Fruit fly (Drosophila melanogaster) whole organism, embryonic: ENCODE measurements around the gene alphaTub84B.

Source experiments
- B-H2 ChIP-seq: fragments of 200-800 bp; sonication (Bioruptor generic); optimal IDR thresholded peaks from 2 replicates; lab custom pipeline; 2018; ENCODE audit warnings: missing biosample characterization, mild to moderate bottlenecking, missing genetic modification characterization
- BEAF-32 ChIP-seq: fragments of 200-800 bp; sonication (Bioruptor generic); optimal IDR thresholded peaks from 3 replicates; lab custom pipeline; 2017; ENCODE audit warnings: missing biosample characterization, missing genetic modification characterization, mild to moderate bottlenecking, moderate library complexity, missing genetic modification reagents
- Blimp-1 ChIP-seq: fragments of 200-800 bp; sonication (Bioruptor generic); optimal IDR thresholded peaks from 3 replicates; lab custom pipeline; 2018; ENCODE audit warnings: missing biosample characterization, missing genetic modification characterization, mild to moderate bottlenecking, moderate library complexity, missing genetic modification reagents
- CG11504 ChIP-seq: fragments of 200-800 bp; sonication (Bioruptor generic); optimal IDR thresholded peaks from 3 replicates; lab custom pipeline; 2019; ENCODE audit warnings: missing biosample characterization, mild to moderate bottlenecking, missing genetic modification characterization, moderate library complexity
- CG13775 ChIP-seq: fragments of 200-800 bp; sonication (Bioruptor generic); optimal IDR thresholded peaks from 3 replicates; lab custom pipeline; 2017; ENCODE audit warnings: missing biosample characterization, mild to moderate bottlenecking, missing genetic modification characterization
- CG1529 ChIP-seq: fragments of 200-800 bp; sonication (Bioruptor generic); optimal IDR thresholded peaks from 3 replicates; lab custom pipeline; 2018; ENCODE audit warnings: missing biosample characterization, missing genetic modification characterization
- CG15479 ChIP-seq: fragments of 200-800 bp; sonication (Bioruptor generic); optimal IDR thresholded peaks from 3 replicates; lab custom pipeline; 2019; ENCODE audit warnings: missing biosample characterization, mild to moderate bottlenecking, missing genetic modification characterization, moderate library complexity
- CG1647 ChIP-seq: fragments of 200-800 bp; sonication (Bioruptor generic); optimal IDR thresholded peaks from 3 replicates; lab custom pipeline; 2016; ENCODE audit warnings: missing biosample characterization, missing genetic modification characterization
- CG16813 ChIP-seq: fragments of 200-800 bp; sonication (Bioruptor generic); IDR thresholded peaks from 3 replicates; pipeline ENCODE4 v1.3.6; 2022; ENCODE audit warnings: missing biosample characterization, missing genetic modification characterization; ENCODE audit not compliant: partially characterized antibody
- CG17186 ChIP-seq: fragments of 200-800 bp; sonication (Bioruptor generic); optimal IDR thresholded peaks from 3 replicates; lab custom pipeline; 2017; ENCODE audit warnings: missing biosample characterization, missing genetic modification reagents, missing genetic modification characterization
- CG32767 ChIP-seq: fragments of 200-800 bp; sonication (Bioruptor generic); IDR thresholded peaks from 2 replicates; pipeline ENCODE4 v1.3.6; 2022; ENCODE audit warnings: missing biosample characterization, missing genetic modification characterization
- CG3847 ChIP-seq: fragments of 200-800 bp; sonication (Bioruptor generic); IDR thresholded peaks from 2 replicates; pipeline ENCODE4 v1.3.6; 2022; ENCODE audit warnings: missing biosample characterization, missing genetic modification characterization
- CG4424 ChIP-seq: fragments of 200-800 bp; sonication (Bioruptor generic); optimal IDR thresholded peaks from 3 replicates; lab custom pipeline; 2016; ENCODE audit warnings: missing biosample characterization, missing genetic modification characterization
- CG7963 ChIP-seq: fragments of 200-800 bp; sonication (Bioruptor generic); IDR thresholded peaks from 3 replicates; pipeline ENCODE4 v1.3.6; 2022; ENCODE audit warnings: missing biosample characterization, missing genetic modification characterization; ENCODE audit not compliant: partially characterized antibody
- CG8924 ChIP-seq: fragments of 200-800 bp; optimal IDR thresholded peaks from 3 replicates; lab custom pipeline; 2019; ENCODE audit warnings: missing biosample characterization, mild to moderate bottlenecking, missing genetic modification characterization, moderate library complexity
- CoRest ChIP-seq: fragments of 200-800 bp; sonication (Bioruptor generic); optimal IDR thresholded peaks from 3 replicates; lab custom pipeline; 2018; ENCODE audit warnings: missing biosample characterization, mild to moderate bottlenecking, missing genetic modification characterization, moderate library complexity
- Dfd ChIP-seq, 2 experiments: fragments of >200 bp; optimal IDR thresholded peaks; 2 replicates each; lab custom pipeline; 2017; ENCODE audit warnings: missing biosample characterization in 2 of 2, missing genetic modification characterization in 2 of 2
- Doc3 ChIP-seq: fragments of 200-800 bp; sonication (Bioruptor generic); IDR thresholded peaks from 3 replicates; pipeline ENCODE4 v1.3.6; 2022; ENCODE audit warnings: missing biosample characterization, missing genetic modification characterization; ENCODE audit not compliant: partially characterized antibody
- Dp ChIP-seq: fragments of 200-800 bp; sonication (Bioruptor generic); optimal IDR thresholded peaks from 2 replicates; lab custom pipeline; 2018; ENCODE audit warnings: missing biosample characterization, mild to moderate bottlenecking, missing genetic modification characterization, moderate library complexity
- Dref ChIP-seq: fragments of 200-800 bp; sonication (Bioruptor generic); IDR thresholded peaks from 2 replicates; pipeline ENCODE4 v1.3.6; 2022; ENCODE audit warnings: missing biosample characterization, missing genetic modification characterization
- Elba2 ChIP-seq: fragments of 200-800 bp; sonication (Bioruptor generic); optimal IDR thresholded peaks from 3 replicates; lab custom pipeline; 2016; ENCODE audit warnings: missing biosample characterization, missing genetic modification characterization
- HLH54F ChIP-seq: fragments of 200-800 bp; sonication (Bioruptor generic); optimal IDR thresholded peaks from 3 replicates; lab custom pipeline; 2016; ENCODE audit warnings: missing biosample characterization, missing genetic modification characterization
- Max ChIP-seq: fragments of 200-800 bp; sonication (Bioruptor generic); optimal IDR thresholded peaks from 2 replicates; lab custom pipeline; 2016; ENCODE audit warnings: missing biosample characterization, mild to moderate bottlenecking, missing genetic modification characterization
- Nf-YC ChIP-seq: fragments of 200-800 bp; optimal IDR thresholded peaks from 3 replicates; lab custom pipeline; 2019; ENCODE audit warnings: missing biosample characterization, mild to moderate bottlenecking, missing genetic modification characterization, moderate library complexity
- Rfx ChIP-seq: fragments of 200-800 bp; sonication (Bioruptor generic); IDR thresholded peaks from 2 replicates; pipeline ENCODE4 v1.3.6; 2022; ENCODE audit warnings: missing biosample characterization, missing genetic modification characterization
- Trl ChIP-seq, 3 experiments: fragments of >200 bp in 2 of 3; fragments of 200-800 bp in 1 of 3; sonication (Bioruptor generic) in 1 of 3; optimal IDR thresholded peaks; 2 replicates in 1 of 3; 3 replicates in 2 of 3; lab custom pipeline; 2016 to 2017; ENCODE audit warnings: missing biosample characterization in 1 of 3, missing genetic modification characterization in 1 of 3
- YL-1 ChIP-seq: fragments of 200-800 bp; sonication (Bioruptor generic); optimal IDR thresholded peaks from 3 replicates; lab custom pipeline; 2017; ENCODE audit warnings: missing biosample characterization, mild to moderate bottlenecking, missing genetic modification characterization
- amos ChIP-seq: fragments of 200-800 bp; sonication (Bioruptor generic); IDR thresholded peaks from 2 replicates; pipeline ENCODE4 v1.3.6; 2022; ENCODE audit warnings: missing biosample characterization, missing genetic modification characterization; ENCODE audit not compliant: partially characterized antibody
- ash1 ChIP-seq: fragments of 200-800 bp; sonication (Bioruptor generic); optimal IDR thresholded peaks from 2 replicates; lab custom pipeline; 2018; ENCODE audit warnings: missing biosample characterization, mild to moderate bottlenecking, missing genetic modification characterization
- bab2 ChIP-seq: fragments of 200-800 bp; sonication (Bioruptor generic); optimal IDR thresholded peaks from 2 replicates; lab custom pipeline; 2016; ENCODE audit warnings: missing biosample characterization, missing genetic modification characterization
- bsh ChIP-seq, 2 experiments: fragments of 200-800 bp; sonication (Bioruptor generic); optimal IDR thresholded peaks; 2 replicates each; lab custom pipeline; 2017 to 2018; ENCODE audit warnings: mild to moderate bottlenecking in 2 of 2, missing biosample characterization in 2 of 2, missing genetic modification characterization in 2 of 2, moderate library complexity in 1 of 2
- dmrt11E ChIP-seq: fragments of 200-800 bp; sonication (Bioruptor generic); optimal IDR thresholded peaks from 3 replicates; lab custom pipeline; 2018; ENCODE audit warnings: missing biosample characterization, mild to moderate bottlenecking, missing genetic modification characterization, moderate library complexity
- emc ChIP-seq: fragments of 200-800 bp; sonication (Bioruptor generic); optimal IDR thresholded peaks from 2 replicates; lab custom pipeline; 2016; ENCODE audit warnings: missing biosample characterization, missing genetic modification characterization
- gcm ChIP-seq: fragments of 200-800 bp; sonication (Bioruptor generic); optimal IDR thresholded peaks from 2 replicates; lab custom pipeline; 2019; ENCODE audit warnings: missing biosample characterization, mild to moderate bottlenecking, missing genetic modification characterization, moderate library complexity
- hb ChIP-seq: fragments of 200-800 bp; sonication (Bioruptor generic); IDR thresholded peaks from 3 replicates; pipeline ENCODE4 v1.3.6; 2022; ENCODE audit warnings: missing biosample characterization, missing genetic modification characterization; ENCODE audit not compliant: partially characterized antibody
- inv ChIP-seq: fragments of 200-800 bp; sonication (Bioruptor generic); IDR thresholded peaks from 2 replicates; pipeline ENCODE4 v1.3.6; 2022; ENCODE audit warnings: missing biosample characterization, missing genetic modification characterization; ENCODE audit not compliant: partially characterized antibody
- jumu ChIP-seq: fragments of 200-800 bp; sonication (Bioruptor generic); optimal IDR thresholded peaks from 3 replicates; lab custom pipeline; 2016; ENCODE audit warnings: missing biosample characterization, missing genetic modification characterization
- kah ChIP-seq: fragments of 200-800 bp; sonication (Bioruptor generic); optimal IDR thresholded peaks from 2 replicates; lab custom pipeline; 2018; ENCODE audit warnings: missing biosample characterization, mild to moderate bottlenecking, missing genetic modification characterization
- lilli ChIP-seq: fragments of 200-800 bp; sonication (Bioruptor generic); optimal IDR thresholded peaks from 3 replicates; lab custom pipeline; 2016; ENCODE audit warnings: missing biosample characterization, missing genetic modification characterization
- phol ChIP-seq: fragments of 200-800 bp; sonication (Bioruptor generic); optimal IDR thresholded peaks from 3 replicates; lab custom pipeline; 2018; ENCODE audit warnings: missing biosample characterization, mild to moderate bottlenecking, missing genetic modification characterization, moderate library complexity
- pita ChIP-seq: fragments of 200-800 bp; sonication (Bioruptor generic); optimal IDR thresholded peaks from 2 replicates; lab custom pipeline; 2017; ENCODE audit warnings: missing biosample characterization, mild to moderate bottlenecking, missing genetic modification characterization
- pzg ChIP-seq: fragments of 200-800 bp; sonication (Bioruptor generic); optimal IDR thresholded peaks from 3 replicates; lab custom pipeline; 2018; ENCODE audit warnings: missing biosample characterization, mild to moderate bottlenecking, missing genetic modification characterization, moderate library complexity
- sna ChIP-seq: fragments of 200-800 bp; sonication (Bioruptor generic); IDR thresholded peaks from 2 replicates; pipeline ENCODE4 v1.3.6; 2022; ENCODE audit warnings: missing biosample characterization, missing genetic modification characterization; ENCODE audit not compliant: partially characterized antibody
- ssp ChIP-seq: fragments of 200-800 bp; sonication (Bioruptor generic); IDR thresholded peaks from 2 replicates; pipeline ENCODE4 v1.3.6; 2022; ENCODE audit warnings: missing biosample characterization, missing genetic modification characterization
- stwl ChIP-seq: fragments of 200-800 bp; sonication (Bioruptor generic); optimal IDR thresholded peaks from 3 replicates; lab custom pipeline; 2018; ENCODE audit warnings: missing biosample characterization, mild to moderate bottlenecking, missing genetic modification characterization, moderate library complexity
- tgo ChIP-seq: fragments of 200-800 bp; sonication (Bioruptor generic); IDR thresholded peaks from 3 replicates; pipeline ENCODE4 v1.3.6; 2022; ENCODE audit warnings: missing biosample characterization, missing genetic modification characterization
- unpg ChIP-seq: fragments of 200-800 bp; sonication (Bioruptor generic); optimal IDR thresholded peaks from 3 replicates; lab custom pipeline; 2018; ENCODE audit warnings: missing biosample characterization, mild to moderate bottlenecking, missing genetic modification characterization, moderate library complexity
- zen2 ChIP-seq: fragments of 200-800 bp; sonication (Bioruptor generic); IDR thresholded peaks from 3 replicates; pipeline ENCODE4 v1.3.6; 2022; ENCODE audit warnings: missing biosample characterization, missing genetic modification characterization; ENCODE audit not compliant: partially characterized antibody

The alphaTub84B gene

dm6 chr3R:7091904-7092303 is 5.5 kb downstream of the alphaTub84B start:
- TF ChIP-seq zen2 (GFP tag; lab: Robert Waterston, UW) (peak; percentile 58; the same call in 2 of the 3 replicates), unpg (GFP tag; lab: Kevin White, UChicago) (peak; percentile 34), CG17186 (peak; percentile 3), Trl (optimal IDR thresholded peaks at IDR 0.05; lab: Kevin White, UChicago) (no peak), Trl (GFP tag; optimal IDR thresholded peaks at IDR 0.05; lab: Kevin White, UChicago) (peak; percentile 52), CG8924 (peak; percentile 62), emc (no peak), Nf-YC (peak; percentile 22), Dp (GFP tag; lab: Kevin White, UChicago) (peak; percentile 37), tgo (GFP tag; lab: Robert Waterston, UW) (no peak), CG11504 (peak; percentile 65), HLH54F (GFP tag; lab: Kevin White, UChicago) (peak; percentile 24), sna (GFP tag; lab: Robert Waterston, UW) (peak; percentile 44), stwl (tag; lab: Kevin White, UChicago) (peak; percentile 99), pzg (GFP tag; lab: Kevin White, UChicago) (peak; percentile 50), Dfd (GFP tag; optimal IDR thresholded peaks at IDR 0.05; lab: Kevin White, UChicago) (no peak), ssp (GFP tag; lab: Robert Waterston, UW) (no peak), bsh (GFP tag; optimal IDR thresholded peaks at IDR 0.05; lab: Kevin White, UChicago) (peak in 1 of 2 experiments; percentile 16), CoRest (peak; percentile 60), phol (tag; lab: Kevin White, UChicago) (peak; percentile 37), kah (GFP tag; lab: Kevin White, UChicago) (no peak), amos (peak; percentile 81), Dref (peak; percentile 61), inv (GFP tag; lab: Robert Waterston, UW) (peak; percentile 44), Max (GFP tag; lab: Kevin White, UChicago) (no peak), BEAF-32 (GFP tag; lab: Kevin White, UChicago) (peak; percentile 71), B-H2 (GFP tag; lab: Kevin White, UChicago) (peak; percentile 46), hb (GFP tag; lab: Robert Waterston, UW) (peak; percentile 70; the same call in 2 of the 3 replicates), pita (GFP tag; lab: Kevin White, UChicago) (peak; percentile 10), CG1647 (peak; percentile 32), CG3847 (GFP tag; lab: Robert Waterston, UW) (peak; percentile 43), Blimp-1 (GFP tag; lab: Kevin White, UChicago) (no peak), CG7963 (GFP tag; lab: Robert Waterston, UW) (0 out of 3 replicates have a peak, but pooled peaks have one; percentile 39), jumu (GFP tag; lab: Kevin White, UChicago) (peak; percentile 10), YL-1 (GFP tag; lab: Kevin White, UChicago) (peak; percentile 56), Rfx (GFP tag; lab: Robert Waterston, UW) (peak; percentile 43; the same call in 1 of the 2 replicates), dmrt11E (tag; lab: Kevin White, UChicago) (peak; percentile 20), CG16813 (GFP tag; lab: Robert Waterston, UW) (peak; percentile 69), CG1529 (GFP tag; lab: Kevin White, UChicago) (peak; percentile 12), CG13775 (peak; percentile 3), CG4424 (GFP tag; lab: Kevin White, UChicago) (peak; percentile 1), lilli (GFP tag; lab: Kevin White, UChicago) (peak; percentile 59), bab2 (GFP tag; lab: Kevin White, UChicago) (peak; percentile 12), Doc3 (peak; percentile 71; the same call in 2 of the 3 replicates), Elba2 (no peak), ash1 (peak; percentile 17), gcm (GFP tag; lab: Kevin White, UChicago) (peak; percentile 14), CG15479 (no peak), CG32767 (GFP tag; lab: Robert Waterston, UW) (no peak)
